Worm (Caenorhabditis elegans) whole organism, L1 larva: ENCODE data around the gene T06A10.107.
"Not testable (repeated sequence)": the region's sequence is repeated elsewhere in the genome, so short reads cannot be mapped to it uniquely, and the experiment has no call there.

ENCODE experiments used
- C16A3.4 ChIP-seq: fragments of 150-350 bp; optimal IDR thresholded peaks from 2 replicates; lab custom pipeline; 2014; ENCODE audit warnings: missing biosample characterization, missing genetic modification characterization
- blmp-1 ChIP-seq: fragments of 150-350 bp; optimal IDR thresholded peaks from 2 replicates; lab custom pipeline; 2014; ENCODE audit warnings: missing biosample characterization, missing genetic modification characterization
- ceh-88 ChIP-seq: fragments of 200-800 bp; sonication (Bioruptor generic); IDR thresholded peaks from 2 replicates; pipeline ENCODE4 v1.3.6; 2022; ENCODE audit warnings: missing genetic modification characterization, missing compliant biosample characterization
- efl-3 ChIP-seq: fragments of 200-800 bp; sonication (Bioruptor generic); optimal IDR thresholded peaks from 2 replicates; lab custom pipeline; 2018; ENCODE audit warnings: mild to moderate bottlenecking, missing genetic modification characterization, missing compliant biosample characterization
- egl-27 ChIP-seq, 2 experiments: fragments of 150-350 bp in 1 of 2; sonication (generic microtip); optimal IDR thresholded peaks; 3 replicates each; lab custom pipeline; 2017 to 2018; ENCODE audit warnings: missing biosample characterization in 2 of 2, missing genetic modification characterization in 2 of 2, missing genetic modification reagents in 2 of 2
- hpl-2 ChIP-seq: fragments of 150-350 bp; optimal IDR thresholded peaks from 2 replicates; lab custom pipeline; 2014; ENCODE audit warnings: missing biosample characterization, missing genetic modification reagents, missing genetic modification characterization
- lin-14 ChIP-seq: fragments of 200-800 bp; sonication (Bioruptor generic); optimal IDR thresholded peaks from 2 replicates; lab custom pipeline; 2018; ENCODE audit warnings: mild to moderate bottlenecking, missing genetic modification characterization, moderate library complexity, missing compliant biosample characterization
- lin-15B ChIP-seq: fragments of 150-350 bp; sonication (generic microtip); optimal IDR thresholded peaks from 3 replicates; lab custom pipeline; 2014; ENCODE audit warnings: missing biosample characterization, missing genetic modification characterization
- lin-35 ChIP-seq, 2 experiments: fragments of 150-350 bp; optimal IDR thresholded peaks; 2 replicates each; lab custom pipeline; 2014; ENCODE audit warnings: missing biosample characterization in 2 of 2, missing genetic modification characterization in 2 of 2, missing genetic modification reagents in 2 of 2
- mab-9 ChIP-seq: fragments of 200-800 bp; sonication (Bioruptor generic); IDR thresholded peaks from 2 replicates; pipeline ENCODE4 v1.3.6; 2022; ENCODE audit warnings: missing genetic modification reagents, missing genetic modification characterization, missing compliant biosample characterization
- mep-1 ChIP-seq: fragments of 150-350 bp; optimal IDR thresholded peaks from 2 replicates; lab custom pipeline; 2014; ENCODE audit warnings: missing biosample characterization, missing genetic modification characterization
- nhr-11 ChIP-seq: fragments of 150-350 bp; optimal IDR thresholded peaks from 2 replicates; lab custom pipeline; 2014; ENCODE audit warnings: missing biosample characterization, missing genetic modification characterization
- nhr-12 ChIP-seq: sonication (generic microtip); optimal IDR thresholded peaks from 2 replicates; lab custom pipeline; 2017; ENCODE audit warnings: missing biosample characterization, missing genetic modification characterization
- nhr-20 ChIP-seq: sonication (generic microtip); optimal IDR thresholded peaks from 2 replicates; lab custom pipeline; 2016; ENCODE audit warnings: mild to moderate bottlenecking, missing genetic modification characterization, missing compliant biosample characterization
- nhr-237 ChIP-seq: fragments of 150-350 bp; optimal IDR thresholded peaks from 2 replicates; lab custom pipeline; 2014; ENCODE audit warnings: missing biosample characterization, missing genetic modification characterization
- nhr-28 ChIP-seq: fragments of 150-350 bp; optimal IDR thresholded peaks from 2 replicates; lab custom pipeline; 2014; ENCODE audit warnings: missing biosample characterization, missing genetic modification characterization
- nhr-47 ChIP-seq: sonication (generic microtip); optimal IDR thresholded peaks from 2 replicates; lab custom pipeline; 2016; ENCODE audit warnings: mild to moderate bottlenecking, missing genetic modification characterization, moderate library complexity, missing compliant biosample characterization
- nhr-84 ChIP-seq: sonication (generic microtip); optimal IDR thresholded peaks from 2 replicates; lab custom pipeline; 2017; ENCODE audit warnings: missing biosample characterization, missing genetic modification characterization
- nhr-85 ChIP-seq: sonication (generic microtip); peaks from one replicate; lab custom pipeline; 2016; ENCODE audit warnings: missing genetic modification characterization, inconsistent platforms, missing compliant biosample characterization
- pag-3 ChIP-seq: sonication (generic microtip); optimal IDR thresholded peaks from 2 replicates; lab custom pipeline; 2017; ENCODE audit warnings: missing genetic modification characterization, mild to moderate bottlenecking, missing compliant biosample characterization, antibody characterized with exemption, borderline replicate concordance; ENCODE audit not compliant: insufficient read depth
- rnt-1 ChIP-seq: sonication (generic microtip); optimal IDR thresholded peaks from 2 replicates; lab custom pipeline; 2016; ENCODE audit warnings: mild to moderate bottlenecking, missing genetic modification characterization, moderate library complexity, missing compliant biosample characterization
- skn-1 ChIP-seq: fragments of 150-350 bp; optimal IDR thresholded peaks from 2 replicates; lab custom pipeline; 2014; ENCODE audit warnings: missing biosample characterization, missing genetic modification characterization
- snpc-4 ChIP-seq: fragments of 150-350 bp; optimal IDR thresholded peaks from 2 replicates; lab custom pipeline; 2014; ENCODE audit warnings: missing biosample characterization, missing genetic modification characterization
- sup-37 ChIP-seq: fragments of 200-800 bp; sonication (Bioruptor generic); optimal IDR thresholded peaks from 2 replicates; lab custom pipeline; 2018; ENCODE audit warnings: mild to moderate bottlenecking, missing genetic modification characterization, missing compliant biosample characterization
- swsn-7 ChIP-seq: sonication (generic microtip); optimal IDR thresholded peaks from 2 replicates; lab custom pipeline; 2016; ENCODE audit warnings: missing genetic modification characterization, missing compliant biosample characterization
- tlp-1 ChIP-seq: fragments of 150-350 bp; optimal IDR thresholded peaks from 2 replicates; lab custom pipeline; 2014; ENCODE audit warnings: missing biosample characterization, missing genetic modification characterization
- unc-130 ChIP-seq: fragments of 150-350 bp; optimal IDR thresholded peaks from 2 replicates; lab custom pipeline; 2017; ENCODE audit warnings: missing biosample characterization, missing genetic modification characterization, inconsistent platforms
- unc-86 ChIP-seq: sonication (generic microtip); optimal IDR thresholded peaks from 2 replicates; lab custom pipeline; 2016; ENCODE audit warnings: missing genetic modification characterization, missing compliant biosample characterization
- xbp-1 ChIP-seq: sonication (generic microtip); optimal IDR thresholded peaks from 2 replicates; lab custom pipeline; 2016; ENCODE audit warnings: missing genetic modification characterization, missing compliant biosample characterization
- zag-1 ChIP-seq: fragments of 150-350 bp; optimal IDR thresholded peaks from 2 replicates; lab custom pipeline; 2014; ENCODE audit warnings: missing biosample characterization, missing genetic modification characterization
- ztf-11 ChIP-seq, 2 experiments: sonication (generic microtip); optimal IDR thresholded peaks; 2 replicates each; lab custom pipeline; 2016 to 2017; ENCODE audit warnings: missing genetic modification characterization in 2 of 2, missing biosample characterization in 1 of 2, missing compliant biosample characterization in 1 of 2
- ztf-4 ChIP-seq: fragments of 150-350 bp; optimal IDR thresholded peaks from 2 replicates; lab custom pipeline; 2014; ENCODE audit warnings: missing biosample characterization, missing genetic modification characterization

The T06A10.107 gene

DNA sequence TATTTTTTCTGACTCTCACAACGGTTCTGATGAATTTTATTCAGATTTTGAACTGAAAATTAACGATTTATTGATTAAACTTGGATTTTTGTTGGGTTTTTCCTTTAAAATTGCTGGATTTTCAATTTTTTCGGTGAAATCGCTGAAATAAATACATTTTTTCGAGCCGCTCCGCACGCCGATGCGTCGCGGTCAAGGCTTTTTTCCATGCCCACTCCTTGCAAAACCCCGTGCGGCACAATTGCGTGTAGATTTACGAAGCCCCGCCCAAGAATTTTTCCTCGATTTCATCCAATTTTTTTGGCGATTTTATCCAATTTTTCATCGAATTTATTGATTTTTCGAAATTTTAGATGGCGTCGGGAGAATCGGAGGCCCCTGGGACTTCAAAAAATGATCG, 1.8 kb upstream of the T06A10.107 start, which contains the start of gene gtsf-1 (continued):
- TF ChIP-seq egl-27 (tag; optimal IDR thresholded peaks at IDR 0.05; lab: Kevin White, UChicago) (no peak), unc-130 (tag; lab: Kevin White, UChicago) (peak; percentile 82), nhr-11 (tag; lab: Kevin White, UChicago) (peak; percentile 7), skn-1 (tag; lab: Kevin White, UChicago) (peak; percentile 86), nhr-20 (tag; lab: Kevin White, UChicago) (peak; percentile 72), lin-14 (GFP tag; lab: Kevin White, UChicago) (no peak)

ce11 chrIV:16868900-16869299, 1.6 kb downstream of the T06A10.107 start, which contains the start of gene T06A10.106:
Gene T06A10.106 (minus strand): TSS chrIV:16869000.
- TF ChIP-seq nhr-85, result no peak
- no peak for TF ChIP-seq C16A3.4 (tag; lab: Kevin White, UChicago)
- TF ChIP-seq pag-3 (tag; lab: Kevin White, UChicago), result no peak
- no peak for TF ChIP-seq unc-86 (tag; lab: Kevin White, UChicago)
- TF ChIP-seq ztf-11 (tag; optimal IDR thresholded peaks at IDR 0.05; lab: Kevin White, UChicago), result no peak
- TF ChIP-seq nhr-84 (tag; lab: Kevin White, UChicago), result no peak
- TF ChIP-seq mab-9 (GFP tag; lab: Robert Waterston, UW), result no peak
- TF ChIP-seq xbp-1 (tag; lab: Kevin White, UChicago), result no peak
- no peak for TF ChIP-seq ztf-4 (tag; lab: Kevin White, UChicago)
- TF ChIP-seq nhr-11 (tag; lab: Kevin White, UChicago), result no peak
- TF ChIP-seq egl-27 (tag; optimal IDR thresholded peaks at IDR 0.05; lab: Kevin White, UChicago), result no peak

DNA sequence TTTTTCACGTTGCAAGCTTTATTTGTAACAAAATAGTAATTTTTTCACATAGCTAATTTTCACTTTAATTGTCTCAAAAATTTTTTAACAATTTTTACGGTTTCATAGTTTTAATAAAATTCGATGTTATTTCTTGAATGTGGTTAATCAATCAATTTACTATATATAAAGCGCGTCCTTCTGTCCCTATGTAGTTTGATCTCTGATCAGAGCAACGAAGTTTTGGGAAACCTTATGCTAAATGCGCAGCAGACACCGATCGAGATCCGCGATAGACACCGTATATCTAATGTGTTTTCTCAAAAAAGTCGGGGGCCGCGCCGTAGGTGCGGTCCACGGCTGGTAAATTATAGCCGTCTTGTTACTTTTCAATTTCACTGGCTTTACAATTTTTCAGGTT, 21.3 kb downstream of the T06A10.107 start:
- TF ChIP-seq blmp-1 (tag; lab: Kevin White, UChicago) (no peak), efl-3 (GFP tag; lab: Kevin White, UChicago) (no peak), lin-35 (GFP tag; optimal IDR thresholded peaks at IDR 0.05; lab: Kevin White, UChicago) (no peak)

DNA sequence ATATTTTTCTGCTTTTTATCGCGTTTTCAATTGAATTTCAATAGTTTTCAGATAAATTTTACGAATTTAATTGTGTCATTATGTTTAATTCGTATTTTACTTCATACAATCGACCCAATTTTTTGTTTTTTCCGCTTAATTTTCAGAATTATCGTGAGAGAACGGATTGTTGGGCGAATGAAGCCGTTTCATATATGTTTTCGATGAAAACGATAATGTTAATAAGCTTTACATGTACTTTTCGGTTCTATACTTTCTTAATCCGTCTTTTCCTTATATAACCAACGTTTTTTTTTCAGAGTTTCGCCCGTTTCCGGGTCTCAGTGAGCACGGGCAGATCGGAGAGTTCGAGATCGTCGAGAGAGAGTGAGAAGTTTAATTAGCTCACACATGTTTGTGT, 28.0 kb downstream of the T06A10.107 start, which contains the start of gene T06A10.2:
Gene T06A10.2, plus strand, starts transcription at position 301 of the 400 bp plus-strand sequence.
- not testable (repeated sequence) for TF ChIP-seq lin-14 (GFP tag; lab: Kevin White, UChicago); swsn-7; zag-1 (tag; lab: Kevin White, UChicago)
- TF ChIP-seq, all 84 proteins: peak for 0; not testable (repeated sequence) for 84

ce11 chrIV:16898205-16898604, 30.9 kb downstream of the T06A10.107 start:
- no peak for TF ChIP-seq nhr-28 (tag; lab: Kevin White, UChicago)
- TF ChIP-seq nhr-47 (tag; lab: Kevin White, UChicago), result no peak
- no peak for TF ChIP-seq nhr-12 (tag; lab: Kevin White, UChicago)
- TF ChIP-seq efl-3 (GFP tag; lab: Kevin White, UChicago), result no peak
- TF ChIP-seq nhr-237 (tag; lab: Kevin White, UChicago), result no peak
- TF ChIP-seq hpl-2 (GFP tag; lab: Kevin White, UChicago), result no peak
- TF ChIP-seq nhr-11 (tag; lab: Kevin White, UChicago), result no peak
- TF ChIP-seq tlp-1 (tag; lab: Kevin White, UChicago), result no peak
- TF ChIP-seq mep-1, result no peak
- TF ChIP-seq ceh-88 (GFP tag; lab: Robert Waterston, UW), result no peak
- TF ChIP-seq nhr-85, result no peak
- TF ChIP-seq lin-15B (tag; lab: Kevin White, UChicago), result no peak
- no peak for TF ChIP-seq sup-37 (GFP tag; lab: Kevin White, UChicago)
- TF ChIP-seq ztf-11 (tag; optimal IDR thresholded peaks at IDR 0.05; lab: Kevin White, UChicago), result no peak

- no peak for TF ChIP-seq snpc-4 (tag; lab: Kevin White, UChicago)
- no peak for TF ChIP-seq rnt-1
Observed at ce11 chrIV:16915751-16916150, 48.4 kb downstream of the T06A10.107 start, which contains the start of gene Y116A8C.3. Gene Y116A8C.3 (plus strand): TSS chrIV:16916051.
